Worm (Caenorhabditis elegans) whole organism, L2 larva: ENCODE results near the gene B0303.14.

ENCODE experiments used
- C34F6.9 ChIP-seq: fragments of 150-350 bp; optimal IDR thresholded peaks from 2 replicates; lab custom pipeline; 2014; ENCODE audit warnings: missing biosample characterization, missing genetic modification characterization
- F13H6.1 ChIP-seq: sonication (generic microtip); optimal IDR thresholded peaks from 2 replicates; lab custom pipeline; 2016; ENCODE audit warnings: missing genetic modification characterization, missing compliant biosample characterization
- R02D3.7 ChIP-seq: fragments of 150-350 bp; optimal IDR thresholded peaks from 2 replicates; lab custom pipeline; 2014; ENCODE audit warnings: missing biosample characterization, missing genetic modification characterization
- aly-2 ChIP-seq: fragments of 150-350 bp; optimal IDR thresholded peaks from 2 replicates; lab custom pipeline; 2014; ENCODE audit warnings: missing biosample characterization, missing genetic modification characterization
- ceh-16 ChIP-seq: fragments of 150-350 bp; optimal IDR thresholded peaks from 2 replicates; lab custom pipeline; 2014; ENCODE audit warnings: missing biosample characterization, missing genetic modification characterization
- ceh-82 ChIP-seq: fragments of 150-350 bp; optimal IDR thresholded peaks from 2 replicates; lab custom pipeline; 2014; ENCODE audit warnings: missing biosample characterization, missing genetic modification characterization
- crh-2 ChIP-seq: sonication (generic microtip); optimal IDR thresholded peaks from 2 replicates; lab custom pipeline; 2017; ENCODE audit warnings: missing biosample characterization, missing genetic modification characterization
- dmd-4 ChIP-seq: sonication (generic microtip); optimal IDR thresholded peaks from 2 replicates; lab custom pipeline; 2017; ENCODE audit warnings: missing biosample characterization, missing genetic modification characterization
- egl-27 ChIP-seq: sonication (generic microtip); optimal IDR thresholded peaks from 3 replicates; lab custom pipeline; 2017; ENCODE audit warnings: missing biosample characterization, missing genetic modification reagents, missing genetic modification characterization
- elt-1 ChIP-seq: fragments of 150-350 bp; optimal IDR thresholded peaks from 2 replicates; lab custom pipeline; 2014; ENCODE audit warnings: missing biosample characterization, missing genetic modification characterization
- elt-3 ChIP-seq: sonication (generic microtip); optimal IDR thresholded peaks from 2 replicates; lab custom pipeline; 2017; ENCODE audit warnings: missing biosample characterization, missing genetic modification characterization
- fos-1 ChIP-seq: fragments of 150-350 bp; optimal IDR thresholded peaks from 2 replicates; lab custom pipeline; 2014; ENCODE audit warnings: missing biosample characterization, missing genetic modification characterization
- gmeb-1 ChIP-seq: fragments of 150-350 bp; optimal IDR thresholded peaks from 2 replicates; lab custom pipeline; 2014; ENCODE audit warnings: missing biosample characterization, missing genetic modification characterization
- lin-11 ChIP-seq: fragments of 150-350 bp; sonication (generic microtip); optimal IDR thresholded peaks from 2 replicates; lab custom pipeline; 2014; ENCODE audit warnings: missing biosample characterization, missing genetic modification characterization, inconsistent platforms, mixed read lengths
- lin-13 ChIP-seq: fragments of 150-350 bp; optimal IDR thresholded peaks from 2 replicates; lab custom pipeline; 2014; ENCODE audit warnings: missing biosample characterization, missing genetic modification reagents, missing genetic modification characterization
- lin-39 ChIP-seq: fragments of 150-350 bp; optimal IDR thresholded peaks from 2 replicates; lab custom pipeline; 2014; ENCODE audit warnings: missing biosample characterization, missing genetic modification reagents, missing genetic modification characterization
- lsy-2 ChIP-seq, 2 experiments: fragments of 150-350 bp in 1 of 2; sonication (generic microtip) in 1 of 2; optimal IDR thresholded peaks; 2 replicates each; lab custom pipeline; 2014 to 2017; ENCODE audit warnings: missing biosample characterization in 2 of 2, missing genetic modification characterization in 2 of 2
- mdl-1 ChIP-seq, 2 experiments: fragments of 150-350 bp in 1 of 2; sonication (generic microtip) in 1 of 2; optimal IDR thresholded peaks; 2 replicates each; lab custom pipeline; 2017; ENCODE audit warnings: missing biosample characterization in 2 of 2, missing genetic modification characterization in 2 of 2
- nhr-10 ChIP-seq: sonication (generic microtip); optimal IDR thresholded peaks from 2 replicates; lab custom pipeline; 2017; ENCODE audit warnings: missing biosample characterization, missing genetic modification characterization
- nhr-11 ChIP-seq: fragments of 150-350 bp; optimal IDR thresholded peaks from 2 replicates; lab custom pipeline; 2014; ENCODE audit warnings: missing biosample characterization, missing genetic modification characterization
- nhr-129 ChIP-seq: fragments of 150-350 bp; optimal IDR thresholded peaks from 2 replicates; lab custom pipeline; 2014; ENCODE audit warnings: missing biosample characterization, missing genetic modification characterization
- nhr-237 ChIP-seq: fragments of 150-350 bp; optimal IDR thresholded peaks from 2 replicates; lab custom pipeline; 2014; ENCODE audit warnings: missing biosample characterization, missing genetic modification characterization
- nhr-6 ChIP-seq: fragments of 150-350 bp; optimal IDR thresholded peaks from 2 replicates; lab custom pipeline; 2014; ENCODE audit warnings: missing biosample characterization, missing genetic modification characterization
- nhr-77 ChIP-seq: fragments of 150-350 bp; optimal IDR thresholded peaks from 2 replicates; lab custom pipeline; 2014; ENCODE audit warnings: missing biosample characterization, missing genetic modification characterization
- sem-4 ChIP-seq: fragments of 150-350 bp; optimal IDR thresholded peaks from 2 replicates; lab custom pipeline; 2014; ENCODE audit warnings: missing biosample characterization, missing genetic modification reagents, missing genetic modification characterization
- skn-1 ChIP-seq: sonication (generic microtip); optimal IDR thresholded peaks from 2 replicates; lab custom pipeline; 2017; ENCODE audit warnings: missing biosample characterization, missing genetic modification characterization
- sma-3 ChIP-seq: sonication (generic microtip); optimal IDR thresholded peaks from 2 replicates; lab custom pipeline; 2016; ENCODE audit warnings: missing genetic modification reagents, missing genetic modification characterization, missing compliant biosample characterization
- sma-9 ChIP-seq, 2 experiments: fragments of 150-350 bp in 1 of 2; sonication (generic microtip) in 1 of 2; optimal IDR thresholded peaks; 2 replicates each; lab custom pipeline; 2014 to 2016; ENCODE audit warnings: missing genetic modification characterization in 2 of 2, mild to moderate bottlenecking in 1 of 2, missing biosample characterization in 1 of 2, missing compliant biosample characterization in 1 of 2, missing genetic modification reagents in 1 of 2, moderate library complexity in 1 of 2
- snpc-4 ChIP-seq: fragments of 150-350 bp; optimal IDR thresholded peaks from 2 replicates; lab custom pipeline; 2014; ENCODE audit warnings: missing biosample characterization, missing genetic modification characterization
- unc-39 ChIP-seq: fragments of 150-350 bp; optimal IDR thresholded peaks from 2 replicates; lab custom pipeline; 2014; ENCODE audit warnings: missing biosample characterization, missing genetic modification characterization
- unc-55 ChIP-seq: fragments of 150-350 bp; sonication (generic microtip); optimal IDR thresholded peaks from 3 replicates; lab custom pipeline; 2014; ENCODE audit warnings: missing biosample characterization, missing genetic modification reagents, missing genetic modification characterization
- unc-62 ChIP-seq: fragments of 150-350 bp; optimal IDR thresholded peaks from 2 replicates; lab custom pipeline; 2014; ENCODE audit warnings: missing biosample characterization, missing genetic modification reagents, missing genetic modification characterization
- ztf-1 ChIP-seq: fragments of 200-800 bp; sonication (Bioruptor generic); conservative IDR thresholded peaks from 2 replicates; pipeline ENCODE4 v1.3.6; 2022; ENCODE audit warnings: missing genetic modification characterization, missing compliant biosample characterization
- ztf-11 ChIP-seq: sonication (generic microtip); optimal IDR thresholded peaks from 2 replicates; lab custom pipeline; 2017; ENCODE audit warnings: missing biosample characterization, missing genetic modification characterization

Gene B0303.14

DNA sequence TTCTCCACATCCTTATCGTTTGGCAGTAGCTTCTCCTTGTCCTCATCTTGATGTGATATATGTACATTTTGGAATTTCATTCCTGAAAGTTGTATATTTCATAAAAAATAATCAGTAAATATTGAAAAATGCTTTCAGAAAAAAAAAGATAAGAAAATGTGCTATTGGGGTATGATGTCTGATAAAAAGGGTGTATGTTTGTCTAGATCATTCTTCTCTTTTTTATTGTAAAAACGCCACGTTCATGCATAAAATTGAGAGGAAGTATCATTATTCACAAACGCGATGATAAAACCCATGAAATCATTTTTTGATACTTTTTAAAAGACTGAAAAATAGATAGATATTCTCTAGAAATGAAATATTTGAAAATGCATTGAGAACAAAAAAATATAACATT lies 32.6 kb upstream of the B0303.14 start:
- TF ChIP-seq crh-2 (peak; percentile 69), nhr-6 (tag; lab: Kevin White, UChicago) (no peak), skn-1 (tag; lab: Kevin White, UChicago) (peak; percentile 22), C34F6.9 (tag; lab: Kevin White, UChicago) (no peak), fos-1 (tag; lab: Kevin White, UChicago) (peak; percentile 92), F13H6.1 (tag; lab: Kevin White, UChicago) (peak; percentile 41), sma-9 (GFP tag; optimal IDR thresholded peaks at IDR 0.05; lab: Kevin White, UChicago) (peak; percentile 22), sma-9 (tag; optimal IDR thresholded peaks at IDR 0.05; lab: Kevin White, UChicago) (no peak), snpc-4 (tag; lab: Kevin White, UChicago) (no peak), sma-3 (GFP tag; lab: Kevin White, UChicago) (peak; percentile 40)

DNA sequence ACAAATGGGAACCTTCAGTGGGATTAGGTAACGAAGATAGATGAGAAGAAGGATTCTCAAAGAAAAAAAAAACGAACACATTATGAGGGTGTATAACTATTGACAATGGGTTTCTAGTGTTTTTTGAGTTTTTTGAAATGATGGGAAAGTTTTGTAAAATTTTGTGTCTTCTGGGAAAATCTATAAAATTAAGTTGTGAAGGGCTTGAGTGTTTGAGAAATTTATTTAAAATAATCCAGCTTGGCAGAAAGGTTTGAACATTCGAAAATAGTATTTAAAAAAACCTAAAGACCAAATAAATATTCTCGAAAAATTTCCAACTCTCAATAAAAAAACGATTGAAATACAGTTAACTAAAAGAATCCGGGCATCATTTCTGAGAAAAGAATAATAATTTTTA lies 29.2 kb upstream of the B0303.14 start:
- no peak for TF ChIP-seq nhr-11 (tag; lab: Kevin White, UChicago)
- no peak for TF ChIP-seq egl-27 (tag; lab: Kevin White, UChicago)
- TF ChIP-seq elt-1 (tag; lab: Kevin White, UChicago), result no peak
- TF ChIP-seq snpc-4 (tag; lab: Kevin White, UChicago), result no peak
- no peak for TF ChIP-seq skn-1 (tag; lab: Kevin White, UChicago)
- TF ChIP-seq nhr-6 (tag; lab: Kevin White, UChicago), result no peak
- no peak for TF ChIP-seq lin-39 (tag; lab: Kevin White, UChicago)
- TF ChIP-seq sma-3 (GFP tag; lab: Kevin White, UChicago), result no peak
- no peak for TF ChIP-seq dmd-4 (tag; lab: Kevin White, UChicago)
- TF ChIP-seq nhr-129 (tag; lab: Kevin White, UChicago), result no peak
- no peak for TF ChIP-seq ztf-11 (tag; lab: Kevin White, UChicago)
- no peak for TF ChIP-seq aly-2
- no peak for TF ChIP-seq nhr-10 (tag; lab: Kevin White, UChicago)
- TF ChIP-seq nhr-237 (tag; lab: Kevin White, UChicago), result no peak
- no peak for TF ChIP-seq lin-13 (GFP tag; lab: Kevin White, UChicago)
- no peak for TF ChIP-seq gmeb-1 (tag; lab: Kevin White, UChicago)

DNA sequence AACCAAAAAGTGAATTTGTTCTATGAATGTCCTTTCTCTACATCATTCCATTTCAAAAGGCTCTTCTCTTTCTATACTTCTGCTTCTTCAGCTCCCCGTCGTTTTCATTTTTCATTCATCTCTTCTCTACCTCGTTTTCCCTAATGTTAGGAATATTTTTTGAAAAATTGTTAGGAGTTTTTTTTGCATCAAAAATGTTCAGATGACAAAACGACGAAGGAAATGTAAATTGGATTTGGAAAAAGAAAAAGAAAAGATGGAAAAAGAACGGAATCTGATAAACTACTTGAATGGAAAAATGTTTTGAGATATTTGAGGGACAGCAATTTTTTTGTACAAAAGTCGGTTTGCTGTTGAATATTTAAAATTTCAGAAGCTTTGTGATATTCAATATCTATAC lies 28.8 kb upstream of the B0303.14 start:
- TF ChIP-seq ceh-82 (tag; lab: Kevin White, UChicago) (no peak), ceh-16 (no peak), nhr-10 (tag; lab: Kevin White, UChicago) (no peak), lin-13 (GFP tag; lab: Kevin White, UChicago) (no peak)

DNA sequence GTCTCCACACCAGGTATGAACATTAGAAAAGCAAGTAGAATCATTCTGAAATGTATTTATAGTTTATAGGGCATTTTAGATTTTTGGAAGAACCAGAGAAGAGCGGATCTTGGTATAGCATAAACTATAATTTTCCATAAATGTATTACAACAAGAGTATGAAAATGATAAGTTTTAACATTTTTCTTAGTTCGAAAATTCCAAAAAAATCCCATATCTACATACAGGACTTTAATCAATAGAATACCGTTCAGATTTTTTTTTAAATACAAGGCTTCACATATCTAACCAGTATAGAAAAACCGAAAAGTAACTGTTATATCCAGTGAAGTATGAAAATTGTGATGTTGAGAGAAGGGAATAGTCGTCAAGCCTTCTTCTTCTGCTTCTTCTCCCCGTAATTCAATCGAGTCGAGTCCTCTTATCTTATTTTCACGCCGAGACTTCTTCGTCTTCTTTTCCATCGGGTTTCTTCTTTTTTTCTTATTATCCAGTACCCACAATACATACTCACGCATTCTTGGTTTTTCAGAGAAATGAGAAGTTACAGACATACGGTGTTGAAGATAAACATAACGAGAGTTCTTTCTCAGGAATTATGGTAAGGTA lies 27.9 kb upstream of the B0303.14 start, which contains the start of gene ZK370.6:
ZK370.6 (minus strand) TSS at position 51 of the 609 bp plus-strand sequence.
- TF ChIP-seq F13H6.1 (tag; lab: Kevin White, UChicago), result no peak
- no peak for TF ChIP-seq sem-4 (tag; lab: Kevin White, UChicago)
- TF ChIP-seq R02D3.7 (tag; lab: Kevin White, UChicago), result no peak
- TF ChIP-seq unc-55 (GFP tag; lab: Kevin White, UChicago), result no peak
- TF ChIP-seq ztf-1 (GFP tag; lab: Robert Waterston, UW), result no peak
- no peak for TF ChIP-seq lsy-2 (tag; optimal IDR thresholded peaks at IDR 0.05; lab: Kevin White, UChicago)
- TF ChIP-seq, all 48 proteins: peak for 0

DNA sequence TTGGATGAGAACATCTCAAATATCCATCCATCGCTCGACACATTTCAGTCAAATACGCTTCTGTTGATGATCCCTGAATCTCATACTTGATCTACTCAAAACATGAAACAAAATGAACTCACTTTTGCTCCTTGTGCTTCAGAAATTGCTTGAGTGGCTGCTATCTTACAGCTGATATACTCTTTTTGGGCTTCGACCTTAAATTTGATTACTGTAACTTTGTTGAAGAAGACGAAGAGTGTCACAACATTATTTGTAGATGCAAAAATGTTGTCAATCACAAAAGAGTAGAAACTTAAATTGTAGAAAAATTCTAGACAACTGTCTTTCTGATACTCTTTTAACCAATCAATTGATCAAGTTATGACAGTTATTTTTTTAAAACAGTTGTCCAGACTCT lies 26.6 kb upstream of the B0303.14 start:
- TF ChIP-seq gmeb-1 (tag; lab: Kevin White, UChicago), result no peak
- no peak for TF ChIP-seq crh-2
- no peak for TF ChIP-seq sem-4 (tag; lab: Kevin White, UChicago)
- no peak for TF ChIP-seq elt-3 (tag; lab: Kevin White, UChicago)
- no peak for TF ChIP-seq unc-62 (GFP tag; lab: Kevin White, UChicago)
- TF ChIP-seq fos-1 (tag; lab: Kevin White, UChicago), result no peak
- TF ChIP-seq nhr-77 (tag; lab: Kevin White, UChicago), result no peak
- TF ChIP-seq unc-39 (tag; lab: Kevin White, UChicago), result no peak
- no peak for TF ChIP-seq nhr-11 (tag; lab: Kevin White, UChicago)
- no peak for TF ChIP-seq mdl-1 (tag; optimal IDR thresholded peaks at IDR 0.05; lab: Kevin White, UChicago)
- no peak for TF ChIP-seq lin-11 (tag; lab: Kevin White, UChicago)
